Fruit fly (Drosophila melanogaster) whole organism, embryonic: ENCODE measurements around the gene CG4709.
A peak's percentile ranks its signal among the peaks of the same experiment; 100 is the strongest.

Source experiments
- CG11398 ChIP-seq: fragments of 200-800 bp; sonication (Bioruptor generic); optimal IDR thresholded peaks from 2 replicates; lab custom pipeline; 2016; ENCODE audit warnings: missing biosample characterization, missing genetic modification characterization
- CG12391 ChIP-seq: fragments of 200-800 bp; sonication (Bioruptor generic); optimal IDR thresholded peaks from 3 replicates; lab custom pipeline; 2018; ENCODE audit warnings: missing biosample characterization, mild to moderate bottlenecking, missing genetic modification characterization, moderate library complexity
- CG14667 ChIP-seq: fragments of 200-800 bp; sonication (Bioruptor generic); IDR thresholded peaks from 2 replicates; pipeline ENCODE4 v1.3.6; 2022; ENCODE audit warnings: missing biosample characterization, missing genetic modification characterization
- CG17328 ChIP-seq: fragments of 200-800 bp; sonication (Bioruptor generic); IDR thresholded peaks from 2 replicates; pipeline ENCODE4 v1.3.6; 2022; ENCODE audit warnings: missing biosample characterization, missing genetic modification characterization
- CG17361 ChIP-seq: fragments of 200-800 bp; sonication (Bioruptor generic); IDR thresholded peaks from 3 replicates; pipeline ENCODE4 v1.3.6; 2022; ENCODE audit warnings: missing biosample characterization, missing genetic modification characterization
- CG17385 ChIP-seq: fragments of 200-800 bp; sonication (Bioruptor generic); optimal IDR thresholded peaks from 3 replicates; lab custom pipeline; 2018; ENCODE audit warnings: missing biosample characterization, mild to moderate bottlenecking, missing genetic modification characterization
- CG18262 ChIP-seq: fragments of 200-800 bp; optimal IDR thresholded peaks from 3 replicates; lab custom pipeline; 2019; ENCODE audit warnings: missing biosample characterization, mild to moderate bottlenecking, missing genetic modification characterization, moderate library complexity
- CG18619 ChIP-seq: fragments of 200-800 bp; sonication (Bioruptor generic); optimal IDR thresholded peaks from 3 replicates; lab custom pipeline; 2017; ENCODE audit warnings: missing biosample characterization, mild to moderate bottlenecking, missing genetic modification characterization
- CG2712 ChIP-seq: fragments of 200-800 bp; optimal IDR thresholded peaks from 3 replicates; lab custom pipeline; 2019; ENCODE audit warnings: missing biosample characterization, mild to moderate bottlenecking, missing genetic modification characterization, moderate library complexity
- CG34422 ChIP-seq: fragments of 200-800 bp; sonication (Bioruptor generic); IDR thresholded peaks from 3 replicates; pipeline ENCODE4 v1.3.6; 2022; ENCODE audit warnings: missing biosample characterization, missing genetic modification characterization
- CG4617 ChIP-seq: fragments of 200-800 bp; sonication (Bioruptor generic); optimal IDR thresholded peaks from 3 replicates; lab custom pipeline; 2016; ENCODE audit warnings: missing biosample characterization, missing genetic modification characterization, borderline replicate concordance
- CG4820 ChIP-seq: fragments of 200-800 bp; sonication (Bioruptor generic); optimal IDR thresholded peaks from 3 replicates; lab custom pipeline; 2016; ENCODE audit warnings: missing biosample characterization, missing genetic modification characterization
- CG6254 ChIP-seq: fragments of 200-800 bp; sonication (Bioruptor generic); optimal IDR thresholded peaks from 3 replicates; lab custom pipeline; 2017; ENCODE audit warnings: mild to moderate bottlenecking, missing biosample characterization, missing genetic modification reagents, missing genetic modification characterization
- CG6791 ChIP-seq: fragments of 200-800 bp; sonication (Bioruptor generic); IDR thresholded peaks from 3 replicates; pipeline ENCODE4 v1.3.6; 2022; ENCODE audit warnings: missing biosample characterization, missing genetic modification characterization; ENCODE audit not compliant: partially characterized antibody
- CG6813 ChIP-seq: fragments of 200-800 bp; sonication (Bioruptor generic); optimal IDR thresholded peaks from 2 replicates; lab custom pipeline; 2017; ENCODE audit warnings: missing biosample characterization, missing genetic modification characterization, mild to moderate bottlenecking, moderate library complexity, missing genetic modification reagents
- CG7928 ChIP-seq: fragments of 200-800 bp; sonication (Bioruptor generic); optimal IDR thresholded peaks from 2 replicates; lab custom pipeline; 2017; ENCODE audit warnings: missing biosample characterization, mild to moderate bottlenecking, missing genetic modification characterization
- CG8281 ChIP-seq: fragments of 200-800 bp; sonication (Bioruptor generic); optimal IDR thresholded peaks from 2 replicates; lab custom pipeline; 2018; ENCODE audit warnings: missing biosample characterization, mild to moderate bottlenecking, missing genetic modification characterization, moderate library complexity
- CkIIα-i1 ChIP-seq: fragments of 200-800 bp; sonication (Bioruptor generic); IDR thresholded peaks from 2 replicates; pipeline ENCODE4 v1.3.6; 2022; ENCODE audit warnings: missing biosample characterization, missing genetic modification characterization
- D ChIP-seq, 2 experiments: fragments of 200-800 bp in 1 of 2; fragments of >200 bp in 1 of 2; sonication (Bioruptor generic) in 1 of 2; optimal IDR thresholded peaks; 2 replicates in 1 of 2; 3 replicates in 1 of 2; lab custom pipeline; 2017; ENCODE audit warnings: mild to moderate bottlenecking in 1 of 2, missing biosample characterization in 1 of 2, missing genetic modification characterization in 1 of 2, missing genetic modification reagents in 1 of 2
- D19A ChIP-seq: fragments of 200-800 bp; optimal IDR thresholded peaks from 3 replicates; lab custom pipeline; 2019; ENCODE audit warnings: missing biosample characterization, mild to moderate bottlenecking, missing genetic modification characterization, moderate library complexity
- Dek ChIP-seq: fragments of 200-800 bp; sonication (Bioruptor generic); optimal IDR thresholded peaks from 3 replicates; lab custom pipeline; 2019; ENCODE audit warnings: missing biosample characterization, mild to moderate bottlenecking, missing genetic modification characterization, moderate library complexity
- GATAe ChIP-seq: fragments of 200-800 bp; sonication (Bioruptor generic); conservative IDR thresholded peaks from 2 replicates; pipeline ENCODE4 v1.3.6; 2022; ENCODE audit warnings: missing biosample characterization, missing genetic modification characterization
- Gsc ChIP-seq: fragments of 200-800 bp; sonication (Bioruptor generic); IDR thresholded peaks from 2 replicates; pipeline ENCODE4 v1.3.6; 2022; ENCODE audit warnings: missing biosample characterization, missing genetic modification characterization
- HLHmδ ChIP-seq: fragments of 200-800 bp; sonication (Bioruptor generic); optimal IDR thresholded peaks from 2 replicates; lab custom pipeline; 2018; ENCODE audit warnings: missing biosample characterization, mild to moderate bottlenecking, missing genetic modification characterization, moderate library complexity
- HmgD ChIP-seq: fragments of 200-800 bp; sonication (Bioruptor generic); optimal IDR thresholded peaks from 3 replicates; lab custom pipeline; 2016; ENCODE audit warnings: missing biosample characterization, missing genetic modification characterization
- Hr39 ChIP-seq: fragments of >200 bp; optimal IDR thresholded peaks from 2 replicates; lab custom pipeline; 2017
- Hsf ChIP-seq: fragments of 200-800 bp; sonication (Bioruptor generic); optimal IDR thresholded peaks from 3 replicates; lab custom pipeline; 2016; ENCODE audit warnings: missing biosample characterization, missing genetic modification characterization
- Lhr ChIP-seq: fragments of 200-800 bp; sonication (Bioruptor generic); optimal IDR thresholded peaks from 3 replicates; lab custom pipeline; 2017; ENCODE audit warnings: mild to moderate bottlenecking, missing biosample characterization, missing genetic modification reagents, missing genetic modification characterization
- Lim3 ChIP-seq: fragments of 200-800 bp; sonication (Bioruptor generic); IDR thresholded peaks from 2 replicates; pipeline ENCODE4 v1.3.6; 2022; ENCODE audit warnings: missing biosample characterization, missing genetic modification characterization
- Mad ChIP-seq: fragments of 200-800 bp; sonication (Bioruptor generic); optimal IDR thresholded peaks from 2 replicates; lab custom pipeline; 2016; ENCODE audit warnings: missing biosample characterization, missing genetic modification characterization
- Nf-YC ChIP-seq: fragments of 200-800 bp; optimal IDR thresholded peaks from 3 replicates; lab custom pipeline; 2019; ENCODE audit warnings: missing biosample characterization, mild to moderate bottlenecking, missing genetic modification characterization, moderate library complexity
- Scr ChIP-seq: fragments of 200-800 bp; sonication (Bioruptor generic); IDR thresholded peaks from 2 replicates; pipeline ENCODE4 v1.3.6; 2022; ENCODE audit warnings: missing biosample characterization, missing genetic modification characterization; ENCODE audit not compliant: partially characterized antibody
- Side ChIP-seq: fragments of 200-800 bp; sonication (Bioruptor generic); optimal IDR thresholded peaks from 2 replicates; lab custom pipeline; 2016; ENCODE audit warnings: missing biosample characterization, missing genetic modification characterization
- ap ChIP-seq: fragments of 200-800 bp; sonication (Bioruptor generic); IDR thresholded peaks from 2 replicates; pipeline ENCODE4 v1.3.6; 2022; ENCODE audit warnings: missing biosample characterization, missing genetic modification characterization
- ash1 ChIP-seq: fragments of 200-800 bp; sonication (Bioruptor generic); optimal IDR thresholded peaks from 2 replicates; lab custom pipeline; 2018; ENCODE audit warnings: missing biosample characterization, mild to moderate bottlenecking, missing genetic modification characterization
- bowl ChIP-seq: fragments of 200-800 bp; sonication (Bioruptor generic); IDR thresholded peaks from 2 replicates; pipeline ENCODE4 v1.3.6; 2022; ENCODE audit warnings: missing biosample characterization, missing genetic modification characterization
- cato ChIP-seq: fragments of 200-800 bp; sonication (Bioruptor generic); optimal IDR thresholded peaks from 2 replicates; lab custom pipeline; 2016; ENCODE audit warnings: missing biosample characterization, missing genetic modification characterization, borderline replicate concordance
- chinmo ChIP-seq: fragments of 200-800 bp; sonication (Bioruptor generic); IDR thresholded peaks from 4 replicates; pipeline ENCODE4 v1.3.6; 2022; ENCODE audit warnings: missing biosample characterization, missing genetic modification characterization; ENCODE audit not compliant: partially characterized antibody
- ci ChIP-seq: fragments of 200-800 bp; sonication (Bioruptor generic); IDR thresholded peaks from 3 replicates; pipeline ENCODE4 v1.3.6; 2022; ENCODE audit warnings: missing biosample characterization, missing genetic modification characterization
- crp ChIP-seq, 2 experiments: fragments of 200-800 bp; sonication (Bioruptor generic); optimal IDR thresholded peaks; 2 replicates in 1 of 2; 3 replicates in 1 of 2; lab custom pipeline; 2017; ENCODE audit warnings: missing biosample characterization in 2 of 2, missing genetic modification characterization in 2 of 2, mild to moderate bottlenecking in 1 of 2, moderate library complexity in 1 of 2
- dm ChIP-seq: fragments of 200-800 bp; sonication (Bioruptor generic); optimal IDR thresholded peaks from 3 replicates; lab custom pipeline; 2016; ENCODE audit warnings: missing biosample characterization, missing genetic modification characterization
- fru ChIP-seq: fragments of >200 bp; optimal IDR thresholded peaks from 2 replicates; lab custom pipeline; 2017
- gsb-n ChIP-seq: fragments of 200-800 bp; sonication (Bioruptor generic); optimal IDR thresholded peaks from 3 replicates; lab custom pipeline; 2018; ENCODE audit warnings: missing biosample characterization, mild to moderate bottlenecking, missing genetic modification characterization
- insv ChIP-seq, 2 experiments: fragments of 200-800 bp; sonication (Bioruptor generic); optimal IDR thresholded peaks; 3 replicates each; lab custom pipeline; 2016 to 2018; ENCODE audit warnings: missing biosample characterization in 2 of 2, missing genetic modification characterization in 2 of 2
- lbe ChIP-seq: fragments of 200-800 bp; sonication (Bioruptor generic); optimal IDR thresholded peaks from 2 replicates; lab custom pipeline; 2016; ENCODE audit warnings: missing biosample characterization, mild to moderate bottlenecking, missing genetic modification characterization
- mirr ChIP-seq: fragments of 200-800 bp; sonication (Bioruptor generic); optimal IDR thresholded peaks from 3 replicates; lab custom pipeline; 2018; ENCODE audit warnings: missing biosample characterization, mild to moderate bottlenecking, missing genetic modification characterization
- mld ChIP-seq: fragments of 200-800 bp; sonication (Bioruptor generic); IDR thresholded peaks from 3 replicates; pipeline ENCODE4 v1.3.6; 2022; ENCODE audit warnings: missing biosample characterization, missing genetic modification characterization; ENCODE audit not compliant: partially characterized antibody
- phol ChIP-seq: fragments of 200-800 bp; sonication (Bioruptor generic); optimal IDR thresholded peaks from 3 replicates; lab custom pipeline; 2018; ENCODE audit warnings: missing biosample characterization, mild to moderate bottlenecking, missing genetic modification characterization, moderate library complexity
- pum ChIP-seq: fragments of 200-800 bp; sonication (Bioruptor generic); optimal IDR thresholded peaks from 2 replicates; lab custom pipeline; 2016; ENCODE audit warnings: missing biosample characterization, missing genetic modification characterization
- salm ChIP-seq: fragments of 200-800 bp; sonication (Bioruptor generic); optimal IDR thresholded peaks from 2 replicates; lab custom pipeline; 2018; ENCODE audit warnings: missing biosample characterization, mild to moderate bottlenecking, missing genetic modification characterization
- scrt ChIP-seq: fragments of 200-800 bp; sonication (Bioruptor generic); optimal IDR thresholded peaks from 2 replicates; lab custom pipeline; 2018; ENCODE audit warnings: missing biosample characterization, mild to moderate bottlenecking, missing genetic modification characterization, moderate library complexity

CG4709 gene

DNA sequence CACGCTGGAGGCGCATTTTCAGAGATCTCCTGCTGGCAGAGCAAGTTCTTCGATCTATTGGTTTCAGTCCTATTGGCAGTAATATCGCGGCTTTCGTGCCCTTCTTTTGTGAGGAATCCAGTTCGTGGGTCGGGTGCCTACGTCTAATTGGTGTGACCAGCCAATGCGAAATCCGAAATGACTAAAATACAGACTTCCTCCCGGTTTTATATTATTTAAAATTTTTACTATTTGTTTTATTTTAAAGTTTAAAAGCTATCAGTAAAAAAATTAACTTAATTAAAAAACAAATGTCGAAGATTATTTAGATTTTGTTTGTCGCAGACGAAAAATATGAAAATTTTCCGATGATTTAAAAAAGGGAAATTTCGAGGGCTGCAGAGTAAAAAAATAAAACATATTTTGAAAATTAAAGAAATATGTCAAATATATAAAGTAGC lies 9.5 kb downstream of the CG4709 start, which contains the start of gene CG5850 (continued):
- no peak for TF ChIP-seq Side
- peak; percentile 44 for TF ChIP-seq CG18262 (tag; lab: Kevin White, UChicago)
- peak; percentile 26 for TF ChIP-seq scrt (GFP tag; lab: Kevin White, UChicago)
- TF ChIP-seq CG4617 (GFP tag; lab: Kevin White, UChicago), result peak; percentile 60
- TF ChIP-seq insv (GFP tag; optimal IDR thresholded peaks at IDR 0.05; lab: Kevin White, UChicago), result no peak
- TF ChIP-seq CG2712 (tag; lab: Kevin White, UChicago), result peak; percentile 44
- no peak for TF ChIP-seq Gsc (GFP tag; lab: Robert Waterston, UW)
- peak; percentile 85 for TF ChIP-seq CG7928 (GFP tag; lab: Kevin White, UChicago)
- TF ChIP-seq Lim3 (GFP tag; lab: Robert Waterston, UW), result no peak
- no peak for TF ChIP-seq Lhr
- TF ChIP-seq lbe, result peak; percentile 25
- peak; percentile 38 for TF ChIP-seq D19A (tag; lab: Kevin White, UChicago)
- TF ChIP-seq CG4820 (GFP tag; lab: Kevin White, UChicago), result no peak
- no peak for TF ChIP-seq CG14667 (GFP tag; lab: Robert Waterston, UW)
- peak; percentile 7 for TF ChIP-seq Nf-YC
- no peak for TF ChIP-seq bowl
- TF ChIP-seq chinmo (GFP tag; lab: Robert Waterston, UW), result no peak
- TF ChIP-seq gsb-n (tag; lab: Kevin White, UChicago), result no peak
- TF ChIP-seq cato (GFP tag; lab: Kevin White, UChicago), result no peak
- TF ChIP-seq HmgD (GFP tag; lab: Kevin White, UChicago), result no peak
- no peak for TF ChIP-seq Hr39 (lab: Kevin White, UChicago)
- no peak for TF ChIP-seq CG6254 (GFP tag; lab: Kevin White, UChicago)
- peak; percentile 24 for TF ChIP-seq phol (tag; lab: Kevin White, UChicago)
- no peak for TF ChIP-seq CG6813 (GFP tag; lab: Kevin White, UChicago)
- no peak for TF ChIP-seq dm (GFP tag; lab: Kevin White, UChicago)
- peak; percentile 52; the same call in 2 of the 3 replicates for TF ChIP-seq CG17361
- no peak for TF ChIP-seq Dek (tag; lab: Kevin White, UChicago)
- no peak for TF ChIP-seq CG34422 (GFP tag; lab: Robert Waterston, UW)
- TF ChIP-seq Hsf, result no peak
- TF ChIP-seq crp (GFP tag; optimal IDR thresholded peaks at IDR 0.05; lab: Kevin White, UChicago), result no peak
- no peak for TF ChIP-seq D (optimal IDR thresholded peaks at IDR 0.05; lab: Kevin White, UChicago)
- TF ChIP-seq D (GFP tag; optimal IDR thresholded peaks at IDR 0.05; lab: Kevin White, UChicago), result no peak
- TF ChIP-seq CG18619, result no peak
- TF ChIP-seq pum (GFP tag; lab: Kevin White, UChicago), result no peak
- no peak for TF ChIP-seq ci (GFP tag; lab: Robert Waterston, UW)
- TF ChIP-seq ash1, result no peak
- no peak for TF ChIP-seq CG17328 (GFP tag; lab: Robert Waterston, UW)
- no peak for TF ChIP-seq CG17385
- TF ChIP-seq CkIIα-i1, result no peak
- TF ChIP-seq mld (GFP tag; lab: Robert Waterston, UW), result no peak
- TF ChIP-seq CG12391, result peak; percentile 64
- no peak for TF ChIP-seq Mad (GFP tag; lab: Kevin White, UChicago)
- TF ChIP-seq mirr (GFP tag; lab: Kevin White, UChicago), result no peak
- no peak for TF ChIP-seq GATAe (GFP tag; lab: Robert Waterston, UW)
- TF ChIP-seq fru (lab: Kevin White, UChicago), result no peak
- no peak for TF ChIP-seq CG8281 (tag; lab: Kevin White, UChicago)
- no peak for TF ChIP-seq CG6791 (GFP tag; lab: Robert Waterston, UW)
- TF ChIP-seq salm, result no peak
- no peak for TF ChIP-seq Scr (GFP tag; lab: Robert Waterston, UW)
- no peak for TF ChIP-seq CG11398 (GFP tag; lab: Kevin White, UChicago)
- no peak for TF ChIP-seq ap (GFP tag; lab: Robert Waterston, UW)
- no peak for TF ChIP-seq HLHmδ (GFP tag; lab: Kevin White, UChicago)
